Worm (Caenorhabditis elegans) whole organism, L4/young adult: Measurements from ENCODE around the gene F49C12.7.

ENCODE experiments used
- W03F9.2 ChIP-seq: fragments of 150-350 bp; optimal IDR thresholded peaks from 2 replicates; lab custom pipeline; 2014; ENCODE audit warnings: missing biosample characterization, missing genetic modification characterization
- dao-5 ChIP-seq: sonication (generic microtip); optimal IDR thresholded peaks from 2 replicates; lab custom pipeline; 2016; ENCODE audit warnings: missing genotype, missing genetic modification characterization, moderate library complexity, missing compliant biosample characterization
- him-1 ChIP-seq: sonication (generic microtip); optimal IDR thresholded peaks from 2 replicates; lab custom pipeline; 2016; ENCODE audit warnings: missing genotype, missing genetic modification reagents, missing genetic modification characterization, missing compliant biosample characterization

- TF ChIP-seq dao-5 (tag; lab: Kevin White, UChicago) (no peak), W03F9.2 (tag; lab: Kevin White, UChicago) (peak; percentile 22), him-1 (tag; lab: Kevin White, UChicago) (no peak)
Measured at ce11 chrIV:9341591-9341990, 28.9 kb upstream of the F49C12.7 start, which contains the start of gene vps-26.
